Comparison of ENCODE assay signal across 3 fruit fly cellular contexts in genomic region chr2L:10632702-10633101, dm6.
A peak's percentile ranks its signal among the peaks of the same experiment; 100 is the strongest.
TF ChIP-seq lines count a peak whose summit lies in the region.

No protein-coding gene starts in this region.

TF ChIP-seq in whole organism, prepupa, 60 proteins besides CTCF, POLR2A, EP300 and RAD21 (continues in another document):
- TF ChIP-seq fd59A (GFP tag; optimal IDR thresholded peaks at IDR 0.05; lab: Kevin White, UChicago) = peak; percentile 0
- TF ChIP-seq Hr39 (GFP tag; optimal IDR thresholded peaks at IDR 0.05; lab: Kevin White, UChicago) = peak; percentile 19
- TF ChIP-seq Gug (GFP tag; IDR thresholded peaks at IDR 0.05; lab: Robert Waterston, UW) = no peak
- TF ChIP-seq Ets96B (tag; optimal IDR thresholded peaks at IDR 0.05; lab: Kevin White, UChicago) = peak; percentile 55
- TF ChIP-seq esn (GFP tag; optimal IDR thresholded peaks at IDR 0.05; lab: Kevin White, UChicago) = no peak
- TF ChIP-seq Hr38 (GFP tag; optimal IDR thresholded peaks at IDR 0.05; lab: Kevin White, UChicago) = no peak
- TF ChIP-seq fd85E (GFP tag; optimal IDR thresholded peaks at IDR 0.05; lab: Kevin White, UChicago) = no peak
- TF ChIP-seq Sox102F (GFP tag; optimal IDR thresholded peaks at IDR 0.05; lab: Kevin White, UChicago) = peak; percentile 24
- TF ChIP-seq CG1621 (tag; optimal IDR thresholded peaks at IDR 0.05; lab: Kevin White, UChicago) = peak; percentile 27
- peak; percentile 16 for TF ChIP-seq pdm3 (GFP tag; optimal IDR thresholded peaks at IDR 0.05; lab: Kevin White, UChicago)
- TF ChIP-seq CG6276 (GFP tag; optimal IDR thresholded peaks at IDR 0.05; lab: Kevin White, UChicago) = no peak
- no peak for TF ChIP-seq Blimp-1 (GFP tag; optimal IDR thresholded peaks at IDR 0.05; lab: Kevin White, UChicago)
- no peak for TF ChIP-seq CG8319 (GFP tag; optimal IDR thresholded peaks at IDR 0.05; lab: Kevin White, UChicago)
- TF ChIP-seq CG4318 (GFP tag; optimal IDR thresholded peaks at IDR 0.05; lab: Kevin White, UChicago) = no peak
- peak; percentile 46 for TF ChIP-seq CG3919 (GFP tag; optimal IDR thresholded peaks at IDR 0.05; lab: Kevin White, UChicago)
- TF ChIP-seq Eip78C (GFP tag; lab: Kevin White, UChicago) = peak; percentile 84
- no peak for TF ChIP-seq fkh (GFP tag; optimal IDR thresholded peaks at IDR 0.05; lab: Kevin White, UChicago)
- no peak for TF ChIP-seq dsx (GFP tag; optimal IDR thresholded peaks at IDR 0.05; lab: Kevin White, UChicago; ENCODE audit: poor library complexity, severe bottlenecking)
- TF ChIP-seq CG8119 (GFP tag; IDR thresholded peaks at IDR 0.05; lab: Robert Waterston, UW) = no peak
- no peak for TF ChIP-seq CG7368 (GFP tag; optimal IDR thresholded peaks at IDR 0.05; lab: Kevin White, UChicago)
- TF ChIP-seq CG10669 (GFP tag; optimal IDR thresholded peaks at IDR 0.05; lab: Kevin White, UChicago) = peak; percentile 36
- peak; percentile 16 for TF ChIP-seq Sox14 (GFP tag; optimal IDR thresholded peaks at IDR 0.05; lab: Kevin White, UChicago)
- peak; percentile 58; the same call in 1 of the 3 replicates for TF ChIP-seq CG6163 (GFP tag; IDR thresholded peaks at IDR 0.05; lab: Robert Waterston, UW)
- TF ChIP-seq Eip75B (GFP tag; optimal IDR thresholded peaks at IDR 0.05; lab: Kevin White, UChicago) = peak; percentile 14
- peak; percentile 5 for TF ChIP-seq acj6 (GFP tag; optimal IDR thresholded peaks at IDR 0.05; lab: Kevin White, UChicago)
- TF ChIP-seq CG6854 (GFP tag; optimal IDR thresholded peaks at IDR 0.05; lab: Kevin White, UChicago) = no peak
- TF ChIP-seq cyc (GFP tag; optimal IDR thresholded peaks at IDR 0.05; lab: Kevin White, UChicago) = peak; percentile 38
- TF ChIP-seq Sox15 (GFP tag; optimal IDR thresholded peaks at IDR 0.05; lab: Kevin White, UChicago) = peak; percentile 12
- no peak for TF ChIP-seq CG32006 (GFP tag; optimal IDR thresholded peaks at IDR 0.05; lab: Kevin White, UChicago)
- peak; percentile 8 for TF ChIP-seq CG31627 (GFP tag; optimal IDR thresholded peaks at IDR 0.05; lab: Kevin White, UChicago)
- TF ChIP-seq CG11762 (GFP tag; optimal IDR thresholded peaks at IDR 0.05; lab: Kevin White, UChicago; ENCODE audit: insufficient read depth) = no peak

TF ChIP-seq in whole organism, pupa, 21 proteins besides CTCF, POLR2A, EP300 and RAD21:
- TF ChIP-seq Pif1A (GFP tag; optimal IDR thresholded peaks at IDR 0.05; lab: Kevin White, UChicago) (no peak), CG14655 (GFP tag; optimal IDR thresholded peaks at IDR 0.05; lab: Kevin White, UChicago) (peak; percentile 26), CG34367 (tag; optimal IDR thresholded peaks at IDR 0.05; lab: Kevin White, UChicago) (peak; percentile 25), CG4496 (GFP tag; IDR thresholded peaks at IDR 0.05; lab: Robert Waterston, UW) (0 out of 3 replicates have a peak, but pooled peaks have one; percentile 15), CG8159 (tag; optimal IDR thresholded peaks at IDR 0.05; lab: Kevin White, UChicago) (peak; percentile 51)

TF ChIP-seq in whole organism, wandering third instar larva, 38 proteins besides CTCF, POLR2A, EP300 and RAD21:
- TF ChIP-seq OdsH (GFP tag; optimal IDR thresholded peaks at IDR 0.05; lab: Kevin White, UChicago) (no peak), pan (optimal IDR thresholded peaks at IDR 0.05; lab: Kevin White, UChicago) (no peak), CG32264 (GFP tag; optimal IDR thresholded peaks at IDR 0.05; lab: Kevin White, UChicago) (no peak), Dif (GFP tag; optimal IDR thresholded peaks at IDR 0.05; lab: Kevin White, UChicago; ENCODE audit: partially characterized antibody) (no peak), psq (GFP tag; optimal IDR thresholded peaks at IDR 0.05; lab: Kevin White, UChicago) (no peak), dmrt93B (GFP tag; optimal IDR thresholded peaks at IDR 0.05; lab: Kevin White, UChicago) (no peak), Mio (GFP tag; optimal IDR thresholded peaks at IDR 0.05; lab: Kevin White, UChicago) (no peak), fru (GFP tag; optimal IDR thresholded peaks at IDR 0.05; lab: Kevin White, UChicago) (peak; percentile 31), dsf (GFP tag; optimal IDR thresholded peaks at IDR 0.05; lab: Kevin White, UChicago; ENCODE audit: borderline replicate concordance) (no peak), HLH106 (tag; optimal IDR thresholded peaks at IDR 0.05; lab: Kevin White, UChicago) (peak; percentile 41), N (GFP tag; optimal IDR thresholded peaks at IDR 0.05; lab: Kevin White, UChicago) (no peak), Abd-B (GFP tag; optimal IDR thresholded peaks at IDR 0.05; lab: Kevin White, UChicago) (no peak), Myc (optimal IDR thresholded peaks at IDR 0.05; lab: Kevin White, UChicago) (no peak), Hr78 (GFP tag; optimal IDR thresholded peaks at IDR 0.05; lab: Kevin White, UChicago) (no peak), tai (GFP tag; optimal IDR thresholded peaks at IDR 0.05; lab: Kevin White, UChicago) (no peak), br (GFP tag; optimal IDR thresholded peaks at IDR 0.05; lab: Kevin White, UChicago) (peak; percentile 9), Hnf4 (GFP tag; optimal IDR thresholded peaks at IDR 0.05; lab: Kevin White, UChicago) (no peak), Dfd (GFP tag; optimal IDR thresholded peaks at IDR 0.05; lab: Kevin White, UChicago) (no peak), dl (GFP tag; optimal IDR thresholded peaks at IDR 0.05; lab: Kevin White, UChicago; ENCODE audit: insufficient read depth in 1 of 2, partially characterized antibody in 2 of 2) (no peak), sv (GFP tag; optimal IDR thresholded peaks at IDR 0.05; lab: Kevin White, UChicago) (no peak), Vsx2 (GFP tag; optimal IDR thresholded peaks at IDR 0.05; lab: Kevin White, UChicago; ENCODE audit: partially characterized antibody) (no peak), sage (GFP tag; optimal IDR thresholded peaks at IDR 0.05; lab: Kevin White, UChicago) (no peak), rgr (GFP tag; optimal IDR thresholded peaks at IDR 0.05; lab: Kevin White, UChicago) (peak; percentile 22), woc (GFP tag; optimal IDR thresholded peaks at IDR 0.05; lab: Kevin White, UChicago) (no peak), GATAd (GFP tag; optimal IDR thresholded peaks at IDR 0.05; lab: Kevin White, UChicago) (no peak), CrebA (GFP tag; optimal IDR thresholded peaks at IDR 0.05; lab: Kevin White, UChicago; ENCODE audit: borderline replicate concordance) (no peak), Sp1 (GFP tag; optimal IDR thresholded peaks at IDR 0.05; lab: Kevin White, UChicago) (no peak), Rel (GFP tag; optimal IDR thresholded peaks at IDR 0.05; lab: Kevin White, UChicago) (no peak), Rel (tag; optimal IDR thresholded peaks at IDR 0.05; lab: Kevin White, UChicago) (no peak), Jra (GFP tag; optimal IDR thresholded peaks at IDR 0.05; lab: Kevin White, UChicago) (no peak), jim (GFP tag; optimal IDR thresholded peaks at IDR 0.05; lab: Kevin White, UChicago) (no peak), lola (GFP tag; optimal IDR thresholded peaks at IDR 0.05; lab: Kevin White, UChicago) (no peak), h (GFP tag; optimal IDR thresholded peaks at IDR 0.05; lab: Kevin White, UChicago) (peak; percentile 42), CG9705 (GFP tag; optimal IDR thresholded peaks at IDR 0.05; lab: Kevin White, UChicago) (no peak), foxo (GFP tag; optimal IDR thresholded peaks at IDR 0.05; lab: Kevin White, UChicago) (peak in 1 of 2 experiments; percentile 28), ey (GFP tag; optimal IDR thresholded peaks at IDR 0.05; lab: Kevin White, UChicago) (peak; percentile 30), Hr83 (GFP tag; optimal IDR thresholded peaks at IDR 0.05; lab: Kevin White, UChicago; ENCODE audit: poor library complexity, severe bottlenecking) (no peak), usp (GFP tag; optimal IDR thresholded peaks at IDR 0.05; lab: Kevin White, UChicago) (no peak), brk (GFP tag; optimal IDR thresholded peaks at IDR 0.05; lab: Kevin White, UChicago) (no peak)

Comparison
In these comparisons a context has a peak if more than half of its experiments do, and no peak if none do; other contexts are left out.
1. Of the 1 proteins assayed by ChIP-seq in both whole organism, prepupa and whole organism, wandering third instar larva: peak only in whole organism, prepupa: OdsH; only in whole organism, wandering third instar larva: none; in both: none; in neither: 0.